Fruit fly (Drosophila melanogaster) whole organism: ENCODE measurements around the gene CG1532.

Experiments
- CG8478 ChIP-seq: fragments of >200 bp; optimal IDR thresholded peaks from 2 replicates; lab custom pipeline; 2018; ENCODE audit warnings: inconsistent platforms
- Dll ChIP-seq: fragments of >200 bp; optimal IDR thresholded peaks from 2 replicates; lab custom pipeline; 2017
- EcR ChIP-seq, 2 experiments: fragments of >200 bp; optimal IDR thresholded peaks; 2 replicates each; lab custom pipeline; 2017; ENCODE audit warnings: missing biosample characterization in 2 of 2, missing genetic modification characterization in 2 of 2, missing genetic modification reagents in 2 of 2
- pan ChIP-seq: fragments of >200 bp; optimal IDR thresholded peaks from 2 replicates; lab custom pipeline; 2017
- psq ChIP-seq: fragments of >200 bp; optimal IDR thresholded peaks from 2 replicates; lab custom pipeline; 2017
- usp ChIP-seq: fragments of >200 bp; optimal IDR thresholded peaks from 2 replicates; lab custom pipeline; 2017; ENCODE audit warnings: missing biosample characterization, missing genetic modification characterization, mixed read lengths

Gene CG1532

dm6 chrX:21056732-21057131, 28.6 kb upstream of the CG1532 start:
- no peak for TF ChIP-seq Dll (lab: Kevin White, UChicago)
- TF ChIP-seq CG8478 (lab: Kevin White, UChicago) = no peak
- TF ChIP-seq psq (lab: Kevin White, UChicago) = no peak
- TF ChIP-seq usp (GFP tag; lab: Kevin White, UChicago) = no peak
- no peak for TF ChIP-seq EcR (GFP tag; optimal IDR thresholded peaks at IDR 0.05; lab: Kevin White, UChicago)
- TF ChIP-seq pan (lab: Kevin White, UChicago) = no peak

DNA sequence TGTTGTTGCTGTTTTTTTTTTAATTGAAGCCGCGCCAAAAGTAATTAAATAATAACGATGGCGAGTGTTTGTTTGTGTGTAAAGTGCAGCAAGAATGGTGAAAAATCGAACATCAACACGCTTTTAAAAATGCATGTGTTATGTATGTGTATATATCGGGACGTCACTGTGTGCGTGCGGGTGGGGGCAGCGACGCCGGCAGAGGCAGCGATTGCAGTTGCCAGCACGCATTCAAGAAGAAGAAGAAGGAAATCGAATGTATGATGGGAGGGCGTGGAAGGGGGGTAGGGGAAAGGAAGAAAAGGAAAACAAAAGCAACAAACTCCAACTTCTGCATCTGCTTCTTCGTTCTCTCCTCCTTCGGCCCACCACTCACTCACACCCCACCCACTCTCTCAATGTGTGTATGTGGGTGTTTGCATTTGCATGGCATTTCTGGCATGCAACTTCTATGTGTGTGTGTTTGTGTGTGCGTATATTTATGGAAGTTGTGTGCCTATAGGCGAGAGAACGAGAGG, 26.9 kb upstream of the CG1532 start:
- no peak for TF ChIP-seq psq (lab: Kevin White, UChicago)
- no peak for TF ChIP-seq EcR (GFP tag; optimal IDR thresholded peaks at IDR 0.05; lab: Kevin White, UChicago)
- no peak for TF ChIP-seq CG8478 (lab: Kevin White, UChicago)
- TF ChIP-seq pan (lab: Kevin White, UChicago) = no peak
- no peak for TF ChIP-seq usp (GFP tag; lab: Kevin White, UChicago)
- no peak for TF ChIP-seq Dll (lab: Kevin White, UChicago)

- no peak for TF ChIP-seq Dll (lab: Kevin White, UChicago)
- no peak for TF ChIP-seq psq (lab: Kevin White, UChicago)
- TF ChIP-seq CG8478 (lab: Kevin White, UChicago) = no peak
- TF ChIP-seq usp (GFP tag; lab: Kevin White, UChicago) = no peak
- TF ChIP-seq pan (lab: Kevin White, UChicago) = no peak
- TF ChIP-seq EcR (GFP tag; optimal IDR thresholded peaks at IDR 0.05; lab: Kevin White, UChicago) = no peak
Measured at dm6 chrX:21053849-21054581, 25.9 kb upstream of the CG1532 start, which contains the start of the genes Stt3A and bves. Gene Stt3A, minus strand, starts transcription at chrX:21053937. Gene bves, plus strand, starts transcription at chrX:21053963.

dm6 chrX:21053099-21053715, 25.0 kb upstream of the CG1532 start:
- TF ChIP-seq CG8478 (lab: Kevin White, UChicago) (no peak), pan (lab: Kevin White, UChicago) (no peak), usp (GFP tag; lab: Kevin White, UChicago) (no peak), psq (lab: Kevin White, UChicago) (no peak), EcR (GFP tag; optimal IDR thresholded peaks at IDR 0.05; lab: Kevin White, UChicago) (no peak), Dll (lab: Kevin White, UChicago) (no peak)

DNA sequence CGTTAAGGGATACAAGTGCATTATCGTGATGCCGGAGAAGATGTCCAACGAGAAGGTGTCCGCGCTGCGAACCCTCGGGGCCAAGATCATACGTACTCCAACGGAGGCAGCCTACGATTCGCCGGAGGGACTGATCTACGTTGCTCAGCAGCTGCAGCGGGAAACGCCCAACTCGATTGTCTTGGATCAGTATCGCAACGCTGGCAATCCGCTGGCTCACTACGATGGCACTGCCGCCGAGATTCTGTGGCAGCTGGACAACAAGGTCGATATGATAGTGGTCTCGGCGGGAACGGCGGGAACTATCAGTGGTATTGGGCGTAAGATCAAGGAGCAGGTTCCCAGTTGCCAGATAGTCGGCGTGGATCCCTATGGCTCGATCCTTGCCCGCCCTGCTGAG, 19.6 kb upstream of the CG1532 start:
- TF ChIP-seq psq (lab: Kevin White, UChicago) (no peak), pan (lab: Kevin White, UChicago) (no peak), usp (GFP tag; lab: Kevin White, UChicago) (no peak)

dm6 chrX:21046141-21046540, 18.0 kb upstream of the CG1532 start:
- TF ChIP-seq pan (lab: Kevin White, UChicago) (no peak), psq (lab: Kevin White, UChicago) (no peak), usp (GFP tag; lab: Kevin White, UChicago) (no peak), CG8478 (lab: Kevin White, UChicago) (no peak)

- TF ChIP-seq psq (lab: Kevin White, UChicago) = no peak
- no peak for TF ChIP-seq usp (GFP tag; lab: Kevin White, UChicago)
- no peak for TF ChIP-seq pan (lab: Kevin White, UChicago)
- no peak for TF ChIP-seq CG8478 (lab: Kevin White, UChicago)
Measured at dm6 chrX:21045448-21045941, 17.3 kb upstream of the CG1532 start.

DNA sequence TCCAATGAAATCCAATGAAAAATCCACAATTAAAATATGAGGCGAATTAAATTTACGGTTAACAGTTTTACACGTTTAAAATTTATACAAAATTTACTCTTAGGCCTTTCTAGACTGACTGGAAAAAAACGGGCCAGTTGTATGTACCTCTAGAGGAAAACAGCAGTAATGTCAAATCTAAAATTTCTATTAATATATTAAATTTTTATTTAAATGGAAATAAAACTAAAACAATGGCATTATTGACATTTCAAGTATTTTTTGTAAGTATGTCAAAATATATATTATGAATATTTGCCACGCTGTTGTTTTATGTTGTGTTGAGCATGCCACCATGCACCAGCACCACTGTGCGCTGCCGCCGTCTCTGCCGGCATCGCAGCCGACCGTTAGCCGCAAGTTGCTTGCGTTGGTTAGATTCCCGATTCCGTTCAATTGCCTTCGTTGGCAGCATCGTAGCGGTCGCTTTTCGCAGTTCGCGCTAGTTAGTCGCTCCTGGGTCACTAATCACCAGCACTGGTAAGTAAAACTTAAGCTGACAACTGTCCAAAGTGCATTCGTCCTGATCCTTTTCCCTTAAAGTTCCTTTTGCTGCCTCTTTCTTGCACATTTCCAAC, 16.8 kb upstream of the CG1532 start, which contains the start of gene Cbs:
Gene Cbs (plus strand): TSS at position 308 of the 617 bp plus-strand sequence.
- TF ChIP-seq psq (lab: Kevin White, UChicago) (no peak), usp (GFP tag; lab: Kevin White, UChicago) (no peak), Dll (lab: Kevin White, UChicago) (no peak), EcR (GFP tag; optimal IDR thresholded peaks at IDR 0.05; lab: Kevin White, UChicago) (no peak), pan (lab: Kevin White, UChicago) (no peak), CG8478 (lab: Kevin White, UChicago) (no peak)

dm6 chrX:21044278-21044830, 16.2 kb upstream of the CG1532 start:
- TF ChIP-seq Dll (lab: Kevin White, UChicago) (no peak), EcR (GFP tag; optimal IDR thresholded peaks at IDR 0.05; lab: Kevin White, UChicago) (no peak), psq (lab: Kevin White, UChicago) (no peak), CG8478 (lab: Kevin White, UChicago) (no peak), pan (lab: Kevin White, UChicago) (no peak), usp (GFP tag; lab: Kevin White, UChicago) (no peak)

- no peak for TF ChIP-seq Dll (lab: Kevin White, UChicago)
- no peak for TF ChIP-seq EcR (GFP tag; optimal IDR thresholded peaks at IDR 0.05; lab: Kevin White, UChicago)
- no peak for TF ChIP-seq CG8478 (lab: Kevin White, UChicago)
- no peak for TF ChIP-seq psq (lab: Kevin White, UChicago)
- TF ChIP-seq usp (GFP tag; lab: Kevin White, UChicago) = no peak
- TF ChIP-seq pan (lab: Kevin White, UChicago) = no peak
Measured at dm6 chrX:21042638-21043513, 14.7 kb upstream of the CG1532 start.
